Worm (Caenorhabditis elegans) whole organism, L4 larva: ENCODE data around the gene fem-3.

Experiments used
- F37D6.2 ChIP-seq: sonication (generic microtip); optimal IDR thresholded peaks from 2 replicates; lab custom pipeline; 2016; ENCODE audit warnings: mild to moderate bottlenecking, missing genetic modification characterization, missing compliant biosample characterization
- F49E8.2 ChIP-seq: sonication (generic microtip); optimal IDR thresholded peaks from 2 replicates; lab custom pipeline; 2016; ENCODE audit warnings: missing compliant biosample characterization, mild to moderate bottlenecking, missing genetic modification characterization, borderline replicate concordance
- R02D3.7 ChIP-seq: fragments of 150-350 bp; sonication (generic microtip); optimal IDR thresholded peaks from 3 replicates; lab custom pipeline; 2014; ENCODE audit warnings: missing biosample characterization, missing genetic modification characterization
- T20F7.1 ChIP-seq: fragments of 200-800 bp; sonication (Bioruptor generic); optimal IDR thresholded peaks from 2 replicates; lab custom pipeline; 2018; ENCODE audit warnings: mild to moderate bottlenecking, missing genetic modification characterization, missing compliant biosample characterization
- T26A8.4 ChIP-seq: fragments of 200-800 bp; sonication (Bioruptor generic); IDR thresholded peaks from 2 replicates; pipeline ENCODE4 v1.3.6; 2022; ENCODE audit warnings: missing genetic modification characterization, missing compliant biosample characterization
- Y105C5A.15 ChIP-seq: fragments of 200-800 bp; sonication (Bioruptor generic); IDR thresholded peaks from 2 replicates; pipeline ENCODE4 v1.3.6; 2022; ENCODE audit warnings: missing genetic modification characterization, missing compliant biosample characterization
- Y48G9A.11 ChIP-seq: fragments of 200-800 bp; sonication (Bioruptor generic); IDR thresholded peaks from 2 replicates; pipeline ENCODE4 v1.3.6; 2022; ENCODE audit warnings: missing genetic modification reagents, missing genetic modification characterization, missing compliant biosample characterization
- ZK337.2 ChIP-seq: fragments of 200-800 bp; sonication (Bioruptor generic); IDR thresholded peaks from 2 replicates; pipeline ENCODE4 v1.3.6; 2022; ENCODE audit warnings: missing genetic modification reagents, missing genetic modification characterization, missing compliant biosample characterization
- ZK546.5 ChIP-seq, 2 experiments: sonication (generic microtip); optimal IDR thresholded peaks; 2 replicates each; lab custom pipeline; 2017; ENCODE audit warnings: missing biosample characterization in 2 of 2, missing genetic modification characterization in 2 of 2
- ama-1 ChIP-seq: fragments of 150-350 bp; optimal IDR thresholded peaks from 2 replicates; lab custom pipeline; 2014; ENCODE audit warnings: inconsistent platforms, mixed read lengths
- arid-1 ChIP-seq: fragments of 200-800 bp; sonication (Bioruptor generic); conservative IDR thresholded peaks from 2 replicates; pipeline ENCODE4 v1.3.6; 2022; ENCODE audit warnings: missing genetic modification reagents, missing genetic modification characterization, missing compliant biosample characterization
- ceh-32 ChIP-seq: sonication (generic microtip); optimal IDR thresholded peaks from 2 replicates; lab custom pipeline; 2016; ENCODE audit warnings: mild to moderate bottlenecking, missing genetic modification characterization, missing compliant biosample characterization; ENCODE audit not compliant: poor library complexity
- ceh-44 ChIP-seq: fragments of 200-800 bp; sonication (Bioruptor generic); IDR thresholded peaks from 2 replicates; pipeline ENCODE4 v1.3.6; 2022; ENCODE audit warnings: missing genetic modification reagents, missing genetic modification characterization, missing compliant biosample characterization
- ceh-62 ChIP-seq: sonication (generic microtip); optimal IDR thresholded peaks from 2 replicates; lab custom pipeline; 2017; ENCODE audit warnings: missing biosample characterization, missing genetic modification characterization
- ceh-82 ChIP-seq: sonication (generic microtip); optimal IDR thresholded peaks from 2 replicates; lab custom pipeline; 2017; ENCODE audit warnings: missing biosample characterization, missing genetic modification characterization
- ctbp-1 ChIP-seq: fragments of 200-800 bp; sonication (Bioruptor generic); IDR thresholded peaks from 2 replicates; pipeline ENCODE4 v1.3.6; 2022; ENCODE audit warnings: missing genetic modification reagents, missing genetic modification characterization, missing compliant biosample characterization
- daf-16 ChIP-seq, 3 experiments: sonication (generic microtip); optimal IDR thresholded peaks; 2 replicates each; lab custom pipeline; 2016 to 2017; ENCODE audit warnings: missing genetic modification characterization in 3 of 3, missing genetic modification reagents in 3 of 3, mild to moderate bottlenecking in 2 of 3, missing compliant biosample characterization in 2 of 3, missing biosample characterization in 1 of 3, moderate library complexity in 1 of 3
- daf-8 ChIP-seq: fragments of 200-800 bp; sonication (Bioruptor generic); IDR thresholded peaks from 2 replicates; pipeline ENCODE4 v1.3.6; 2022; ENCODE audit warnings: missing genetic modification characterization, missing compliant biosample characterization
- hlh-30 ChIP-seq: sonication (generic microtip); optimal IDR thresholded peaks from 2 replicates; lab custom pipeline; 2017; ENCODE audit warnings: antibody characterized with exemption, mild to moderate bottlenecking, missing genetic modification characterization, missing compliant biosample characterization; ENCODE audit not compliant: insufficient read depth
- lim-7 ChIP-seq: fragments of 200-800 bp; sonication (Bioruptor generic); IDR thresholded peaks from 2 replicates; pipeline ENCODE4 v1.3.6; 2022; ENCODE audit warnings: missing genetic modification characterization, missing compliant biosample characterization
- lin-1 ChIP-seq: fragments of 200-800 bp; sonication (Bioruptor generic); IDR thresholded peaks from 2 replicates; pipeline ENCODE4 v1.3.6; 2022; ENCODE audit warnings: missing genetic modification reagents, missing genetic modification characterization, missing compliant biosample characterization
- lin-13 ChIP-seq: fragments of 150-350 bp; optimal IDR thresholded peaks from 2 replicates; lab custom pipeline; 2014; ENCODE audit warnings: missing biosample characterization, missing genetic modification reagents, missing genetic modification characterization
- lin-38 ChIP-seq: fragments of 200-800 bp; sonication (Bioruptor generic); IDR thresholded peaks from 2 replicates; pipeline ENCODE4 v1.3.6; 2022; ENCODE audit warnings: missing genetic modification reagents, missing genetic modification characterization, missing compliant biosample characterization
- lsy-2 ChIP-seq, 2 experiments: fragments of 150-350 bp in 1 of 2; sonication (generic microtip) in 1 of 2; optimal IDR thresholded peaks; 2 replicates each; lab custom pipeline; 2014 to 2017; ENCODE audit warnings: missing biosample characterization in 2 of 2, missing genetic modification characterization in 2 of 2
- madf-5 ChIP-seq, 2 experiments: fragments of 200-800 bp; sonication (Bioruptor generic); IDR thresholded peaks; 2 replicates each; pipeline ENCODE4 v1.3.6; 2022; ENCODE audit warnings: missing compliant biosample characterization in 2 of 2, missing genetic modification characterization in 2 of 2
- mdl-1 ChIP-seq, 2 experiments: fragments of 150-350 bp in 1 of 2; sonication (generic microtip) in 1 of 2; optimal IDR thresholded peaks; 2 replicates each; lab custom pipeline; 2014 to 2017; ENCODE audit warnings: missing biosample characterization in 2 of 2, missing genetic modification characterization in 2 of 2
- mep-1 ChIP-seq: fragments of 150-350 bp; sonication (generic microtip); optimal IDR thresholded peaks from 3 replicates; lab custom pipeline; 2014; ENCODE audit warnings: missing biosample characterization, missing genetic modification characterization
- mxl-2 ChIP-seq: fragments of 200-800 bp; sonication (Bioruptor generic); conservative IDR thresholded peaks from 2 replicates; pipeline ENCODE4 v1.3.6; 2022; ENCODE audit warnings: missing genetic modification reagents, missing genetic modification characterization, missing compliant biosample characterization
- mxl-3 ChIP-seq: fragments of 200-800 bp; sonication (Bioruptor generic); optimal IDR thresholded peaks from 2 replicates; lab custom pipeline; 2018; ENCODE audit warnings: mild to moderate bottlenecking, missing genetic modification characterization, missing compliant biosample characterization
- nhr-10 ChIP-seq: fragments of 150-350 bp; optimal IDR thresholded peaks from 2 replicates; lab custom pipeline; 2014; ENCODE audit warnings: missing biosample characterization, missing genetic modification characterization
- nhr-102 ChIP-seq: sonication (generic microtip); optimal IDR thresholded peaks from 2 replicates; lab custom pipeline; 2016; ENCODE audit warnings: mild to moderate bottlenecking, missing genetic modification characterization, moderate library complexity, missing compliant biosample characterization
- nhr-237 ChIP-seq: sonication (generic microtip); optimal IDR thresholded peaks from 2 replicates; lab custom pipeline; 2017; ENCODE audit warnings: missing biosample characterization, missing genetic modification characterization
- nhr-28 ChIP-seq: fragments of 150-350 bp; optimal IDR thresholded peaks from 2 replicates; lab custom pipeline; 2014; ENCODE audit warnings: missing biosample characterization, missing genetic modification characterization
- nhr-41 ChIP-seq: fragments of 200-800 bp; sonication (Bioruptor generic); IDR thresholded peaks from 2 replicates; pipeline ENCODE4 v1.3.6; 2022; ENCODE audit warnings: missing genetic modification reagents, missing genetic modification characterization, missing compliant biosample characterization
- nhr-42 ChIP-seq: fragments of 200-800 bp; sonication (Bioruptor generic); IDR thresholded peaks from 2 replicates; pipeline ENCODE4 v1.3.6; 2022; ENCODE audit warnings: missing genetic modification characterization, missing compliant biosample characterization
- nhr-6 ChIP-seq: fragments of 150-350 bp; optimal IDR thresholded peaks from 2 replicates; lab custom pipeline; 2014; ENCODE audit warnings: missing biosample characterization, missing genetic modification characterization
- pha-4 ChIP-seq, 2 experiments: fragments of 150-350 bp in 1 of 2; fragments of 200-800 bp in 1 of 2; sonication (Bioruptor generic) in 1 of 2; IDR thresholded peaks in 1 of 2; optimal IDR thresholded peaks in 1 of 2; 2 replicates each; pipeline versions ENCODE4 v1.3.6 to Lab custom; 2014 to 2022; ENCODE audit warnings: missing genetic modification characterization in 2 of 2, missing genetic modification reagents in 2 of 2, missing biosample characterization in 1 of 2, missing compliant biosample characterization in 1 of 2
- php-3 ChIP-seq: fragments of 200-800 bp; sonication (Bioruptor generic); IDR thresholded peaks from 2 replicates; pipeline ENCODE4 v1.3.6; 2022; ENCODE audit warnings: missing genetic modification reagents, missing genetic modification characterization, missing compliant biosample characterization
- pqm-1 ChIP-seq: sonication (generic microtip); optimal IDR thresholded peaks from 2 replicates; lab custom pipeline; 2017; ENCODE audit warnings: missing biosample characterization, missing genetic modification characterization
- set-16 ChIP-seq: fragments of 200-800 bp; sonication (Bioruptor generic); IDR thresholded peaks from 2 replicates; pipeline ENCODE4 v1.3.6; 2022; ENCODE audit warnings: missing genetic modification reagents, missing genetic modification characterization, missing compliant biosample characterization
- snpc-1.2 ChIP-seq: fragments of 200-800 bp; sonication (Bioruptor generic); IDR thresholded peaks from 2 replicates; pipeline ENCODE4 v1.3.6; 2022; ENCODE audit warnings: missing genetic modification reagents, missing genetic modification characterization, missing compliant biosample characterization
- snpc-4 ChIP-seq: fragments of 150-350 bp; optimal IDR thresholded peaks from 2 replicates; lab custom pipeline; 2014; ENCODE audit warnings: missing biosample characterization, missing genetic modification characterization
- tag-97 ChIP-seq: fragments of 200-800 bp; sonication (Bioruptor generic); IDR thresholded peaks from 2 replicates; pipeline ENCODE4 v1.3.6; 2022; ENCODE audit warnings: missing genetic modification characterization, missing compliant biosample characterization
- unc-39 ChIP-seq: sonication (generic microtip); optimal IDR thresholded peaks from 2 replicates; lab custom pipeline; 2017; ENCODE audit warnings: missing biosample characterization, missing genetic modification characterization
- unc-62 ChIP-seq, 3 experiments: fragments of 150-350 bp in 1 of 3; sonication (generic microtip); optimal IDR thresholded peaks in 2 of 3; peaks in 1 of 3; 1 replicate in 1 of 3; 2 replicates in 2 of 3; lab custom pipeline; 2014 to 2017; ENCODE audit warnings: missing biosample characterization in 3 of 3, missing genetic modification characterization in 3 of 3, missing genetic modification reagents in 3 of 3, missing genotype in 1 of 3
- zfp-3 ChIP-seq: fragments of 200-800 bp; sonication (Bioruptor generic); conservative IDR thresholded peaks from 2 replicates; pipeline ENCODE4 v1.3.6; 2022; ENCODE audit warnings: missing genetic modification reagents, missing genetic modification characterization, missing compliant biosample characterization
- zip-2 ChIP-seq: fragments of 150-350 bp; optimal IDR thresholded peaks from 2 replicates; lab custom pipeline; 2014; ENCODE audit warnings: missing biosample characterization, missing genetic modification characterization

The fem-3 gene

DNA sequence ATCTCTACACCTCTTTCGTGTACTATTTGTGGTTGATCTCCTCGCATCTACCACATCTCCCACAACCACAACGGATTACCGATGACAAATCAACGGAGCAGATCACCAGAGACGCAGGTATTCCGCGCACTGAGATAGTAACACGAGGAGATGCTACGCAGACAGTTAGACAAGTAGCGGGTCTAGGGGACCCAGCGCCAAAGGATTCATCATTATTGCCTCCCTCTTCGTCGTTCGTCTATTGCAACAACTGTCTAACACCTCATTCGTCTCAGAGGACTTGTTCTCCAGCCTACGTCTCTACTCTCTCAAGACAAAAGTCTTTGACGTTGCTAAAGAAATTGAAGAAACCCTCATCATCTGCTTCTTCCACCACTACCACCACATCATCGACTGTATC lies 16.8 kb downstream of the fem-3 start (continued):
- no peak for TF ChIP-seq lsy-2 (tag; optimal IDR thresholded peaks at IDR 0.05; lab: Kevin White, UChicago)
- TF ChIP-seq mdl-1 (tag; optimal IDR thresholded peaks at IDR 0.05; lab: Kevin White, UChicago), result peak; percentile 62 to 84
- peak; percentile 74 for TF ChIP-seq nhr-28 (tag; lab: Kevin White, UChicago)
- TF ChIP-seq mxl-3 (GFP tag; lab: Kevin White, UChicago), result peak; percentile 67
- TF ChIP-seq ZK337.2 (GFP tag; lab: Robert Waterston, UW), result no peak
- peak; percentile 58 for TF ChIP-seq mep-1 (tag; lab: Kevin White, UChicago)

DNA sequence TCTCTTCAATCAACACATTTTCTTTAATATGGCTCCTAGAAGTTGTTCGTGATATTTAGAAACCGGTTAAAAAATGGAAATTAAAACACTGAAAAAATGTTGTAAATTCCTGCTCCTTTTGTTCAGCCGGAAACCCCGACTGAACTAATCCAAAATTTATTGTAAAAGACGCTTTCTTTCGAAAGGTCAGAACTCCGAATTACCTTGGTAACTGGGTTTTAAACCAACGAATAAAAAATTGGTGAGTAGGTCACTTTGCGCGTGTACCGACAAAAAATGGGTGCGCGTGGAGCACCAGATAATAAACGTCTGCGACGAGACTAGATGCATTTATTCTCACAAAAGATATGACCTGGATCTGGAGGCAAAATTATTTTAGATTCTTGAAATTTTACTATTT lies 25.8 kb downstream of the fem-3 start:
- TF ChIP-seq ama-1 (no peak), nhr-10 (no peak), ctbp-1 (GFP tag; lab: Robert Waterston, UW) (no peak), nhr-41 (GFP tag; lab: Robert Waterston, UW) (0 out of 2 replicates have a peak, but pooled peaks have one; percentile 26), lim-7 (GFP tag; lab: Robert Waterston, UW) (0 out of 2 replicates have a peak, but pooled peaks have one; percentile 43), R02D3.7 (tag; lab: Kevin White, UChicago) (no peak), nhr-237 (tag; lab: Kevin White, UChicago) (no peak), daf-8 (no peak), arid-1 (GFP tag; lab: Robert Waterston, UW) (peak; percentile 70), madf-5 (GFP tag; IDR thresholded peaks at IDR 0.05; lab: Robert Waterston, UW) (no peak), Y48G9A.11 (GFP tag; lab: Robert Waterston, UW) (peak; percentile 57), F37D6.2 (tag; lab: Kevin White, UChicago) (no peak), unc-62 (GFP tag; optimal IDR thresholded peaks at IDR 0.05 in 1 of 2; lab: Kevin White, UChicago) (no peak), unc-62 (tag; optimal IDR thresholded peaks at IDR 0.05; lab: Kevin White, UChicago) (no peak), pqm-1 (tag; lab: Kevin White, UChicago) (no peak), nhr-6 (tag; lab: Kevin White, UChicago) (no peak), ceh-82 (tag; lab: Kevin White, UChicago) (no peak), ceh-44 (GFP tag; lab: Robert Waterston, UW) (no peak), lin-13 (GFP tag; lab: Kevin White, UChicago) (peak; percentile 13), hlh-30 (tag; lab: Kevin White, UChicago) (no peak), lin-1 (GFP tag; lab: Robert Waterston, UW) (no peak), T20F7.1 (GFP tag; lab: Kevin White, UChicago) (no peak), zip-2 (tag; lab: Kevin White, UChicago) (no peak), nhr-102 (peak; percentile 30), daf-16 (GFP tag; optimal IDR thresholded peaks at IDR 0.05; lab: Kevin White, UChicago) (no peak), daf-16 (tag; optimal IDR thresholded peaks at IDR 0.05; lab: Kevin White, UChicago) (peak; percentile 19), Y105C5A.15 (GFP tag; lab: Robert Waterston, UW) (0 out of 2 replicates have a peak, but pooled peaks have one; percentile 11), mxl-2 (GFP tag; lab: Robert Waterston, UW) (no peak), ZK546.5 (tag; optimal IDR thresholded peaks at IDR 0.05; lab: Kevin White, UChicago) (no peak), F49E8.2 (tag; lab: Kevin White, UChicago) (peak; percentile 51), nhr-42 (GFP tag; lab: Robert Waterston, UW) (no peak), tag-97 (GFP tag; lab: Robert Waterston, UW) (no peak), T26A8.4 (GFP tag; lab: Robert Waterston, UW) (peak; percentile 73), ceh-62 (no peak), mdl-1 (tag; optimal IDR thresholded peaks at IDR 0.05; lab: Kevin White, UChicago) (no peak), set-16 (GFP tag; lab: Robert Waterston, UW) (no peak), snpc-1.2 (GFP tag; lab: Robert Waterston, UW) (peak; percentile 88), pha-4 (GFP tag; IDR thresholded peaks at IDR 0.05; lab: Robert Waterston, UW) (no peak), pha-4 (tag; optimal IDR thresholded peaks at IDR 0.05; lab: Kevin White, UChicago) (no peak), ceh-32 (tag; lab: Kevin White, UChicago) (no peak), unc-39 (tag; lab: Kevin White, UChicago) (no peak), lin-38 (peak; percentile 33), php-3 (GFP tag; lab: Robert Waterston, UW) (0 out of 2 replicates have a peak, but pooled peaks have one; percentile 18), snpc-4 (tag; lab: Kevin White, UChicago) (no peak), zfp-3 (GFP tag; lab: Robert Waterston, UW) (0 out of 2 replicates have a peak, but pooled peaks have one; percentile 27)
